Worm (Caenorhabditis elegans) whole organism, L4 larva: Measurements from ENCODE around the gene fbxa-189.

Source experiments
- ZK546.5 ChIP-seq, 2 experiments: sonication (generic microtip); optimal IDR thresholded peaks; 2 replicates each; lab custom pipeline; 2017; ENCODE audit warnings: missing biosample characterization in 2 of 2, missing genetic modification characterization in 2 of 2
- lin-39 ChIP-seq: fragments of 150-350 bp; optimal IDR thresholded peaks from 2 replicates; lab custom pipeline; 2014; ENCODE audit warnings: missing biosample characterization, missing genetic modification reagents, missing genetic modification characterization
- mxl-2 ChIP-seq: fragments of 200-800 bp; sonication (Bioruptor generic); conservative IDR thresholded peaks from 2 replicates; pipeline ENCODE4 v1.3.6; 2022; ENCODE audit warnings: missing genetic modification reagents, missing genetic modification characterization, missing compliant biosample characterization
- zag-1 ChIP-seq: fragments of 150-350 bp; optimal IDR thresholded peaks from 2 replicates; lab custom pipeline; 2014; ENCODE audit warnings: missing biosample characterization, missing genetic modification characterization

ce11 chrV:17323876-17324275 is 21.1 kb upstream of the fbxa-189 start:
- no peak for TF ChIP-seq zag-1 (tag; lab: Kevin White, UChicago)
- TF ChIP-seq lin-39 (tag; lab: Kevin White, UChicago), result no peak
- TF ChIP-seq mxl-2 (GFP tag; lab: Robert Waterston, UW), result no peak
- no peak for TF ChIP-seq ZK546.5 (tag; optimal IDR thresholded peaks at IDR 0.05; lab: Kevin White, UChicago)
